Worm (Caenorhabditis elegans) whole organism, L1 larva: ENCODE measurements around the gene C09F5.1.

Experiments used
- dpl-1 ChIP-seq, 3 experiments: fragments of 150-350 bp in 2 of 3; sonication (generic microtip) in 1 of 3; optimal IDR thresholded peaks; 2 replicates each; lab custom pipeline; 2014 to 2017; ENCODE audit warnings: missing biosample characterization in 3 of 3, missing genetic modification characterization in 3 of 3, missing genetic modification reagents in 3 of 3
- lin-15B ChIP-seq: fragments of 150-350 bp; sonication (generic microtip); optimal IDR thresholded peaks from 3 replicates; lab custom pipeline; 2014; ENCODE audit warnings: missing biosample characterization, missing genetic modification characterization
- mep-1 ChIP-seq: fragments of 150-350 bp; optimal IDR thresholded peaks from 2 replicates; lab custom pipeline; 2014; ENCODE audit warnings: missing biosample characterization, missing genetic modification characterization
- xbp-1 ChIP-seq: sonication (generic microtip); optimal IDR thresholded peaks from 2 replicates; lab custom pipeline; 2016; ENCODE audit warnings: missing genetic modification characterization, missing compliant biosample characterization
- ztf-11 ChIP-seq, 2 experiments: sonication (generic microtip); optimal IDR thresholded peaks; 2 replicates each; lab custom pipeline; 2016 to 2017; ENCODE audit warnings: missing genetic modification characterization in 2 of 2, missing biosample characterization in 1 of 2, missing compliant biosample characterization in 1 of 2
- ztf-4 ChIP-seq: fragments of 150-350 bp; optimal IDR thresholded peaks from 2 replicates; lab custom pipeline; 2014; ENCODE audit warnings: missing biosample characterization, missing genetic modification characterization

ce11 chrIII:696372-696771 lies 37.9 kb downstream of the C09F5.1 start, which contains the start of gene sel-15:
- no peak for TF ChIP-seq dpl-1 (GFP tag; optimal IDR thresholded peaks at IDR 0.05; lab: Kevin White, UChicago)
- TF ChIP-seq mep-1 (tag; lab: Kevin White, UChicago), result no peak
- TF ChIP-seq ztf-4, result no peak
- TF ChIP-seq lin-15B (tag; lab: Kevin White, UChicago), result no peak
- no peak for TF ChIP-seq xbp-1 (tag; lab: Kevin White, UChicago)
- no peak for TF ChIP-seq ztf-11 (tag; optimal IDR thresholded peaks at IDR 0.05; lab: Kevin White, UChicago)
